Worm (Caenorhabditis elegans): Measurements from ENCODE around the gene Y38F2AL.12.

- TF ChIP-seq mxl-2 (GFP tag; conservative IDR thresholded peaks at IDR 0.05) (no peak), aly-2 (tag; optimal IDR thresholded peaks at IDR 0.05) (no peak), dmd-8 (GFP tag; IDR thresholded peaks at IDR 0.05) (no peak), nhr-237 (tag; optimal IDR thresholded peaks at IDR 0.05) (no peak), tag-97 (GFP tag; IDR thresholded peaks at IDR 0.05) (no peak), nhr-102 (tag; optimal IDR thresholded peaks at IDR 0.05) (no peak)
These were observed 10.9 kb downstream of the Y38F2AL.12 start for ce11 chrIV:2327317-2327716.

Measured in whole organism, L4 larva.